Fruit fly (Drosophila melanogaster) whole organism: ENCODE measurements around the gene elg1.

Experiments
- CG8478 ChIP-seq: fragments of >200 bp; optimal IDR thresholded peaks from 2 replicates; lab custom pipeline; 2018; ENCODE audit warnings: inconsistent platforms
- Dll ChIP-seq: fragments of >200 bp; optimal IDR thresholded peaks from 2 replicates; lab custom pipeline; 2017
- EcR ChIP-seq, 2 experiments: fragments of >200 bp; optimal IDR thresholded peaks; 2 replicates each; lab custom pipeline; 2017; ENCODE audit warnings: missing biosample characterization in 2 of 2, missing genetic modification characterization in 2 of 2, missing genetic modification reagents in 2 of 2
- pan ChIP-seq: fragments of >200 bp; optimal IDR thresholded peaks from 2 replicates; lab custom pipeline; 2017
- psq ChIP-seq: fragments of >200 bp; optimal IDR thresholded peaks from 2 replicates; lab custom pipeline; 2017
- usp ChIP-seq: fragments of >200 bp; optimal IDR thresholded peaks from 2 replicates; lab custom pipeline; 2017; ENCODE audit warnings: missing biosample characterization, missing genetic modification characterization, mixed read lengths

The elg1 gene

DNA sequence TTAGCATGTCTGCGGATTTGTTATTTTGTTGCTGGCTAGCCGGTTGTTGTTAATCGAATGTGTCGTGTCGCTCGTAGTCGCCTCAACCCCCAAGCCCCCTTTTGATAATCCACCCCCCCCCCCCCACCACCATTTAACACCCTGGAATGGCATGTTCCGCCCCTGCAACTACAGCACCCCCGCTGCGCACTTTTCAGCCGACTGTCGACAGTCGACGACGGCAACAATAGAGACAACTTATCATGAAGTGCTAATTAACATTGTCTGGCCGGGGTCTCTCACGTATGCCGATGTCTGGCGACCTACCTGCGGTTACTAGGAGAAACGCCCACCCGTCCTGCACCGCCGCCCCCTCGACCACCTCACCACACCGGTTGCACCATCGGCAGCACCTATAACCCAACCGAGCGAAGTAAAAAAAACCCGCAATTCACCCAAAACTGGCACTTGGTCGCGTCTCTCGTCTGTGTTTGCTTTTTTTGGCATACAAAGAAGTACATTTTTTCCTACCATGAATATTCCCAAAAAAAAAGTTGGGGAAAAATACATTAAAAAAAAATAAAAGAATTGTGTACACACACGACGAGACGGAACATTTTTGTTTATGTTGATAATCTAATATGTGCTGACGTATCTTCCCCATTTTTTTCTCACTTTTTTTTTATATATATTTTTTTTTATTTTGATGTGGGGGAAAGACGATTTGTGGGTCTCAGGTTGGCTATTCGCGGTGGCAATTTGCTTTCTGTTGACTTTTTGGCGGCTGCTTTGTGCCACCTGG lies 34.6 kb downstream of the elg1 start:
- TF ChIP-seq psq (lab: Kevin White, UChicago) (no peak), pan (lab: Kevin White, UChicago) (no peak), usp (GFP tag; lab: Kevin White, UChicago) (no peak), EcR (GFP tag; optimal IDR thresholded peaks at IDR 0.05; lab: Kevin White, UChicago) (no peak), CG8478 (no peak), Dll (lab: Kevin White, UChicago) (no peak)

DNA sequence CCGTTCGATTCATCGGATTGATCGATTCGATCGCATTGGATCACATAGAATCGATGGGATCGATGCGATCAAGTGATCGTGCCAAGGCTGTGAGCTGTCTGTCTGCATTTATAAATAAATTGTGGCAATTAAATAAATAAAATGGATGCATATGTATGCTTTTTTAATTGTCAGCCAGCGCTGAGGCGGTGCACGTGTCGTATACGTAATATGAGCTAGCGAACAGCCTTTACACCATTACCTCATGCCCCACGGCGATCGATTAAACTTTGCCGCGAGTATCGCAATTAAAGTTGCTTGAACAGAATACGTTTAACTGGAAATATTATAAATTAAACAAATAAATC lies 35.1 kb downstream of the elg1 start:
- TF ChIP-seq EcR (GFP tag; optimal IDR thresholded peaks at IDR 0.05; lab: Kevin White, UChicago) = no peak
- TF ChIP-seq pan (lab: Kevin White, UChicago) = no peak
- no peak for TF ChIP-seq psq (lab: Kevin White, UChicago)
- TF ChIP-seq CG8478 = no peak
- no peak for TF ChIP-seq usp (GFP tag; lab: Kevin White, UChicago)
- no peak for TF ChIP-seq Dll (lab: Kevin White, UChicago)

DNA sequence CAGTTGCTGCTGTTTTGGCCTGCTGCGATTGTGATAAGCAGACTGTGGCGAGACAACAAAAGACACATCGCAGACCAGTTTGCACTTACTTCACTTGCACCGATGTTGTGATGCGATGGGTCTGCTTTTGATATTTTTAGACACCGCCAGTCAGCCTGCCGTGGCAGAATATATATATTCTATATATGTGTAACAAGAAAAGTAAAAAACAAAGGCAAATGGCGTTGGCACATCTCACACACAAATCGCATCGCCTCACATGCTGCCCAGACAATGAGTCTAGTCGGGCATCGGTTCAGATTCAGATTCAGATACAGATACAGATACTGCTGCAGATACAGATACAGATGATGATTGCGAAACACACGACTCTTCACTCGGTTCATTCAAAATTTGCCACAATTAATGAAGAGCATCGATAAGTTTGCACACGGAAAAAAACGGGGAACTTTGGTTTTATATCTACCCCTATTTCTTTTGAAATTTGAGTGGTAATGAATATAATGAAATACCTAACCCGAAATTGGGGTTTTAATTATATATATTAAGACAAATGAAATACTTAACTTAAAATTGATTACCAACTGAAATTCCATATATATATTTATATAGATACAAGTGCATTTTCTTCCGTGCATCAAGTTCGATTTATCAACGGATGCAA lies 36.0 kb downstream of the elg1 start:
- no peak for TF ChIP-seq psq (lab: Kevin White, UChicago)
- TF ChIP-seq CG8478 = no peak
- no peak for TF ChIP-seq usp (GFP tag; lab: Kevin White, UChicago)
- no peak for TF ChIP-seq pan (lab: Kevin White, UChicago)
- no peak for TF ChIP-seq Dll (lab: Kevin White, UChicago)
- no peak for TF ChIP-seq EcR (GFP tag; optimal IDR thresholded peaks at IDR 0.05; lab: Kevin White, UChicago)

DNA sequence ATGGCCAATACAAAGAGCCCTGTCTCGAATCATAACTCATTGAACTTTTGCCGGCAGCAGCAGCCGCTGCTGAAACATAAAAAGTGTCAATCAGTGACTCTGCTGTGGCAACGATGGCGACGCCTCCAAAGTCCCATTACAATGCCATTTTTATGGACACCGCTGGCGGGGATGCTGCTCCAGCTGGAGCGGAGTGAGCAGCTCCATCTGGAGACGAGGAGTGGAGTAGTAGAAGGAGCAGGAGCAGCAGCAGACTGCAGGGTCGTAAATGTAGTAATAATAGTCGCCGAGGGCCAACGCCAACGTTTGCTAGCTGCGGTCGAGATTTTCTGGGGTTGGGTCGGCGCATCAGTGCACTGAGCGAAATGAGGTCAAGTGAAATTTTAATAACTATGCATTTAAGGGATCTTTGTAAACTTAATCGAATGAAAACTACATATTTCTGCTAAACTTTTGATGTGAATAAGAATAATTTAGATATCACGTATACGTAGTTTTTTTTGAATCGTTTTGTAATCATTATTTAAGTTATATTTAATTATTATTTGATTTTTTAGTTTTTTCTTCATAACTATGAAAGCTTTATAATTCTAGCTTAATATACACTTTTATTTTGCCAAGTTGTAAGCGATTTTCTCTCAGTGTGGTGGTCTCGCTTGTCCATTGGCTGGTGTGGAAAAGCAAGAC lies 36.8 kb downstream of the elg1 start:
- TF ChIP-seq usp (GFP tag; lab: Kevin White, UChicago) = no peak
- no peak for TF ChIP-seq CG8478
- no peak for TF ChIP-seq psq (lab: Kevin White, UChicago)
- TF ChIP-seq pan (lab: Kevin White, UChicago) = no peak
- no peak for TF ChIP-seq EcR (GFP tag; optimal IDR thresholded peaks at IDR 0.05; lab: Kevin White, UChicago)
- no peak for TF ChIP-seq Dll (lab: Kevin White, UChicago)

DNA sequence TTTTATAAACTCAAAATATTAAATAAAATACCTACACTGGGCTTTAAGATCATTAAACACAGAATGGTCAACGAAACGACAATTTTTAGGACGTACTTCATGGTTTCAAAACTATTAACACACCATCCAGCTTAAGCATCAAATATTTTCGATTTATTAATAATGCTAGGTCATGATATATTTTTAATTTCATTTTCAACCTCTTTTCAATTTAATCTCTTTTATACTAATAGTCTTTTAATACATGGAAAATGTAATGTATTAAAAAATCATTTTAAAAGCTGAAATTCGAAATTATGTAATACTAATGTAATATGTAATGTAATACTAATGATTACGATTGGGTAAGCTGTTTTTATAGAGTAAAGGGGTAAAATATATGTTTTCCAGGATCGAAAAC lies 38.2 kb downstream of the elg1 start, which contains the start of gene CG33796:
TSS of gene CG33796 (minus strand) at position 101 of the 400 bp plus-strand sequence.
- TF ChIP-seq CG8478 = no peak
- no peak for TF ChIP-seq EcR (GFP tag; optimal IDR thresholded peaks at IDR 0.05; lab: Kevin White, UChicago)
- no peak for TF ChIP-seq psq (lab: Kevin White, UChicago)
- TF ChIP-seq Dll (lab: Kevin White, UChicago) = no peak
- TF ChIP-seq usp (GFP tag; lab: Kevin White, UChicago) = no peak
- TF ChIP-seq pan (lab: Kevin White, UChicago) = no peak

DNA sequence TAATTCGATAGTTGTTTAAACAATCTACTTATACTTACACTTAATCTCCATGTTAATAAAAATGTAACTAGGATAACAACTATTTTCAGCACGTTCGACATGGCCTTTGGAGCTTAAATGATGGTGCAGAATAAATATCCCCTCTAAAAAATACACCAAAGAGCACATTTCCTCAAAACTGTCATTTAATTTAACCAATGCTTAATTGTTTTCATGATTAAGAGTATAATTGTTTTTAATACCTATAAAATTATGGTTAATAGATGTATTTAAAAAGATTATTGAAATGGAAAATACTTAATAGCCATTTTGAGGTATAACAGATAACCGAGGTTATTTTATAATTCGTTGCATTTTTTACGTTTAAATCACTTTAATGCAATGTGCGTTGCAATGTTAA lies 39.5 kb downstream of the elg1 start, which contains the start of gene CG33795:
TSS of gene CG33795 (minus strand) at position 101 of the 400 bp plus-strand sequence.
- no peak for TF ChIP-seq CG8478
- TF ChIP-seq pan (lab: Kevin White, UChicago) = no peak
- no peak for TF ChIP-seq psq (lab: Kevin White, UChicago)
- no peak for TF ChIP-seq Dll (lab: Kevin White, UChicago)
- TF ChIP-seq EcR (GFP tag; optimal IDR thresholded peaks at IDR 0.05; lab: Kevin White, UChicago) = no peak
- no peak for TF ChIP-seq usp (GFP tag; lab: Kevin White, UChicago)

DNA sequence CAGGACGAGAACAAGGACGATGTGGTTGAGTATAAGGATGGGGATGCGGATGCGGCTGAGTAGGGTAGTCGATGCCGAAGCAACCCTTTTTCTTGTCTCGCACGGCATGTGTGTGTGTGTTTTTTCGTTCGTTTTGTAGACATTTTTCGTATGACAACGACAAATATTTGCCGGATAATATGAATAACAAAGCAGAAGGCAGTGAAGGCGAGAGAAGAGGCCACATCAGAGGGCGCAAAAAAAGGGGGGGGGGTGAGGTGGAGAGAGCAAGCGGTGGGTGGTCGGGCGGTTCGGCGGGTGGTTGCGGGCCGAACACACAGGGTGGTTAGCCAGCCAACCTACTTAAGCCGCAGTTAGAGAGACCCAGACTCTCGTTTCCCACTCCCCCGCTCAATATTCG lies 40.6 kb downstream of the elg1 start:
- TF ChIP-seq pan (lab: Kevin White, UChicago) (no peak), CG8478 (no peak), EcR (GFP tag; optimal IDR thresholded peaks at IDR 0.05; lab: Kevin White, UChicago) (no peak), psq (lab: Kevin White, UChicago) (no peak), Dll (lab: Kevin White, UChicago) (no peak), usp (GFP tag; lab: Kevin White, UChicago) (no peak)

DNA sequence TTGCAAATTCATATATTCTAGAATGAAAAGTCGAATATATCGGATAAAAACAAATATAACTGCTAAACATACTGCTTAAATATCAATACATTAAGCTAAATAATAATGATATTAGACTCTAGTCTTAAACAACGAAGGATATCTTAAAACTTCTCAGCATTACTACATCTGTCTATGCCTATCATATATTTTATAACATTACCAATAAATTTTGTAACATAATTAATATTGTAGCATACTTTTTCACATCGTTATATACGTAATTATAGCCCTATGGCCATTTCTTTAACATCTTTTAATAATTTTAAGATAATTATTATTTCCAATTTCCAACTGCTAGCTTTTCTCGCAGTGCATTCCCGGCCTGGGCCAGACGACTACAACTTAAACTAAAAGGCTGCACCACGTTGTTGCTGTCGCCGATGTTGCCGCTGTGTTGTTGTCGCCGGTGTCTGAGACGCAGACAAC lies 41.0 kb downstream of the elg1 start:
- TF ChIP-seq EcR (GFP tag; optimal IDR thresholded peaks at IDR 0.05; lab: Kevin White, UChicago) = no peak
- no peak for TF ChIP-seq CG8478
- TF ChIP-seq psq (lab: Kevin White, UChicago) = no peak
- no peak for TF ChIP-seq Dll (lab: Kevin White, UChicago)
- no peak for TF ChIP-seq usp (GFP tag; lab: Kevin White, UChicago)

DNA sequence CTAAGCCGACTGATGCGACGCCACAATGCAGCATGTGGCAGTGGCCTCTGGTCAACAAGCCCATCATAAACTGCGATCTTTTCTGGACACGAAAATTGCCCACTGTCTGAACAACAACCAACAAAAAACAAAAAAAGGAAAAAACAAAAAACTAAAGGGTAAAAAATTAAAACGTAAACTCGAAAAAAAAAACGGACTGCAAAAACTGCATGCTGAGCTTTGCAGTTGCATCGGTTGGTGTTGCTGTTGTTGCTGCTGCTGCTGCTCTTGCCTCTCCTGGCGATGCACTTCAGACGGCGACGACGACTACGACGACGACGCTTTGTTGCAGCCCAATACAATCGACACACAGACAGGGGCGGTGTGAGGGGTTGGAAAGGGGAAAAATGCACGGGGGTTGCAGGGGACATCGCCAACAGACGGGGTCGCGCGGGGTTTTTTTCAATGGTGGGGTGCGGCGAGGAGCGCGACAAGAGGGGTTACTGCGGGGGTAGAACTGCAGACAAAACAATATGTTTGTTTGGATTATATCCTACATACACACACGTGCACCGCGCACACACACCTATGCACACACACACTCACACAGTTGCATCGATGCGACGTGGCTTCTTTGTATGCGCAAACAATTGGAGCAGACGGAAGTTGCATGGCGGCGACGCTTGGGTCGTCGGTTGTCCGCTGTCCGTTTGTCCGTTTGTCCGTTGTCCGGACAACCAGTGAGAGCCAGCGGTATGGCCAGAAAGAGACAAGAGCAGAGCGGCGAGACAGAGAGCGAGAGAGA lies 42.2 kb downstream of the elg1 start:
- TF ChIP-seq CG8478 (no peak), Dll (lab: Kevin White, UChicago) (peak; percentile 20)

DNA sequence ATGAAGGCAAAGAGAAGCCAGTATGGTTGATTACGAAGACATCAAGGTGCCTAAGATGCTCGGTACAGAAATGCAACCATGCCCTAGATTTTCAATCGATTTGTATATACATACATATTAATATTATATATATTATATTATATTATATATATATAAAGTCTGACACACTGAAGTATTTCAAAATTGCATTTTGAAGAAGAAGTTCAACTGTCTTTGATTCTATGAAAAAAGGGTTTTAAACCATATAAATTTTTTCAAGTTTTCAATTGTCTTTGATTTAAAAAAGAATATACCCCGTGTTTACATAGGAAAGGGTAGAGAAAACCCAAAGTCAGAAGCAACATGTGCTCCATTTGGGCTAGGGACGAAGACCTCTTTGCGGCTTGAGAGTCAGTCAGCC lies 43.0 kb downstream of the elg1 start:
- no peak for TF ChIP-seq CG8478
- no peak for TF ChIP-seq Dll (lab: Kevin White, UChicago)
- TF ChIP-seq psq (lab: Kevin White, UChicago) = no peak
- TF ChIP-seq pan (lab: Kevin White, UChicago) = no peak
- TF ChIP-seq EcR (GFP tag; optimal IDR thresholded peaks at IDR 0.05; lab: Kevin White, UChicago) = no peak
- no peak for TF ChIP-seq usp (GFP tag; lab: Kevin White, UChicago)
